Worm (Caenorhabditis elegans): ENCODE measurements around the gene W04D2.4.

Gene W04D2.4

ce11 chrV:12488002-12488401 is 9.6 kb downstream of the W04D2.4 start:
- TF ChIP-seq elt-3 (tag; optimal IDR thresholded peaks at IDR 0.05), result no peak
- TF ChIP-seq nhr-237 (tag; optimal IDR thresholded peaks at IDR 0.05), result no peak
- no peak for TF ChIP-seq unc-39 (tag; optimal IDR thresholded peaks at IDR 0.05)
- no peak for TF ChIP-seq ceh-43 (GFP tag; optimal IDR thresholded peaks at IDR 0.05)
- TF ChIP-seq mls-2 (tag; optimal IDR thresholded peaks at IDR 0.05), result no peak
- TF ChIP-seq cnd-1 (tag; optimal IDR thresholded peaks at IDR 0.05), result no peak
- no peak for TF ChIP-seq flh-1 (GFP tag; optimal IDR thresholded peaks at IDR 0.05)
- no peak for TF ChIP-seq drap-1 (GFP tag; optimal IDR thresholded peaks at IDR 0.05)
- TF ChIP-seq zip-8 (tag; optimal IDR thresholded peaks at IDR 0.05), result no peak
- no peak for TF ChIP-seq tbx-8 (GFP tag; optimal IDR thresholded peaks at IDR 0.05)
- no peak for TF ChIP-seq M03D4.4 (tag; optimal IDR thresholded peaks at IDR 0.05)

ce11 chrV:12486934-12487333 is 10.6 kb downstream of the W04D2.4 start, which contains the start of gene inx-11:
Gene inx-11, plus strand, starts transcription at chrV:12487234.
- TF ChIP-seq unc-62 (GFP tag; optimal IDR thresholded peaks at IDR 0.05) (no peak), nhr-2 (tag; optimal IDR thresholded peaks at IDR 0.05) (no peak), zip-8 (tag; optimal IDR thresholded peaks at IDR 0.05) (no peak), ham-2 (GFP tag; optimal IDR thresholded peaks at IDR 0.05) (no peak), pha-4 (tag; optimal IDR thresholded peaks at IDR 0.05) (peak; percentile 40), nhr-12 (tag; optimal IDR thresholded peaks at IDR 0.05) (no peak)

- no peak for TF ChIP-seq ham-2 (GFP tag; optimal IDR thresholded peaks at IDR 0.05)
- TF ChIP-seq sem-2 (GFP tag; optimal IDR thresholded peaks at IDR 0.05), result no peak
- TF ChIP-seq unc-120 (tag; optimal IDR thresholded peaks at IDR 0.05; ENCODE audit: poor library complexity, severe bottlenecking), result no peak
- no peak for TF ChIP-seq nhr-28 (tag; optimal IDR thresholded peaks at IDR 0.05)
Observed at ce11 chrV:12484585-12484984, 13.0 kb downstream of the W04D2.4 start, which contains the start of gene srt-39. Gene srt-39, plus strand, starts transcription at chrV:12484885.

- TF ChIP-seq unc-120 (tag; optimal IDR thresholded peaks at IDR 0.05; ENCODE audit: poor library complexity, severe bottlenecking) (peak; percentile 27), hlh-1 (tag; optimal IDR thresholded peaks at IDR 0.05) (peak; percentile 54), nhr-28 (tag; optimal IDR thresholded peaks at IDR 0.05) (no peak), tbx-8 (GFP tag; optimal IDR thresholded peaks at IDR 0.05) (no peak), pha-4 (tag; optimal IDR thresholded peaks at IDR 0.05) (no peak), unc-62 (GFP tag; optimal IDR thresholded peaks at IDR 0.05) (no peak)
Observed at ce11 chrV:12478990-12479389, 18.6 kb downstream of the W04D2.4 start.

ce11 chrV:12478111-12478510 is 19.4 kb downstream of the W04D2.4 start, which contains the start of gene atn-1:
Gene atn-1, plus strand, starts transcription at chrV:12478411.
- TF ChIP-seq ham-2 (GFP tag; optimal IDR thresholded peaks at IDR 0.05) (peak; percentile 9), lin-32 (GFP tag; optimal IDR thresholded peaks at IDR 0.05) (no peak), ces-1 (GFP tag; optimal IDR thresholded peaks at IDR 0.05) (no peak)

- no peak for TF ChIP-seq lsy-2 (tag; optimal IDR thresholded peaks at IDR 0.05)
- TF ChIP-seq unc-39 (tag; optimal IDR thresholded peaks at IDR 0.05), result no peak
- TF ChIP-seq M03D4.4 (tag; optimal IDR thresholded peaks at IDR 0.05), result no peak
- no peak for TF ChIP-seq ceh-39 (tag; optimal IDR thresholded peaks at IDR 0.05)
- no peak for TF ChIP-seq mab-5 (tag; optimal IDR thresholded peaks at IDR 0.05)
- TF ChIP-seq hlh-1 (tag; optimal IDR thresholded peaks at IDR 0.05), result peak; percentile 22
- TF ChIP-seq blmp-1 (tag; optimal IDR thresholded peaks at IDR 0.05), result no peak
- no peak for TF ChIP-seq tbx-8 (GFP tag; optimal IDR thresholded peaks at IDR 0.05)
- TF ChIP-seq drap-1 (GFP tag; optimal IDR thresholded peaks at IDR 0.05), result no peak
- TF ChIP-seq flh-1 (GFP tag; optimal IDR thresholded peaks at IDR 0.05), result no peak
- TF ChIP-seq ceh-83 (GFP tag; optimal IDR thresholded peaks at IDR 0.05), result no peak
- peak; percentile 34 for TF ChIP-seq unc-62 (GFP tag; optimal IDR thresholded peaks at IDR 0.05)
- no peak for TF ChIP-seq nhr-237 (tag; optimal IDR thresholded peaks at IDR 0.05)
- TF ChIP-seq bed-3 (GFP tag; optimal IDR thresholded peaks at IDR 0.05), result no peak
- no peak for TF ChIP-seq nhr-28 (tag; optimal IDR thresholded peaks at IDR 0.05)
- TF ChIP-seq elt-3 (tag; optimal IDR thresholded peaks at IDR 0.05), result no peak
- peak; percentile 72 for TF ChIP-seq unc-120 (tag; optimal IDR thresholded peaks at IDR 0.05; ENCODE audit: poor library complexity, severe bottlenecking)
- TF ChIP-seq mls-2 (tag; optimal IDR thresholded peaks at IDR 0.05), result no peak
- TF ChIP-seq lin-32 (GFP tag; optimal IDR thresholded peaks at IDR 0.05), result no peak
- no peak for TF ChIP-seq nhr-2 (tag; optimal IDR thresholded peaks at IDR 0.05)
Observed at ce11 chrV:12477139-12477538, 20.4 kb downstream of the W04D2.4 start.

All from whole organism, mixed stage, embryonic.